Worm (Caenorhabditis elegans): ENCODE data around the gene W02B8.1.

W02B8.1 gene

DNA sequence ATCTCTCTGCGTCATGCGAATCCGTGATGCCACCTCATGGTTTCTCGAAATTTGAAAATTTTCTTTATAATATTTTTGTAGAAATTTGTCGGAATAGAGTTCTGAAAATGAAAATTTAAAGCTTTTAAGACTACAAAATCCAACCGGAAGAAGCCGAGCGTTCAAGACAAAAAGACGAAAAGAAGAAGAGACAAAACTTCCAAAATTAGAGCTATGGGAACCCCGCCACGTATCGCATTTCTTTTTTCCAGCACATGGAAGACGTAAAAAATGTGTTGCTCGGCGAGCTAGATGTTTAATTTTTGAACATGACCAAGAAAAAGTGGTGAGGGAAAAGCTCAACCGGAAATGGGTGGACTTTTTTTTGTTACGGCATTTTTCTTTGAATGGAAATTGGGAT, at the start of gene W02B8.1:
Gene W02B8.1, minus strand, starts transcription at position 101 of the 400 bp plus-strand sequence.
- TF ChIP-seq nhr-12 (tag; optimal IDR thresholded peaks at IDR 0.05) (no peak), elt-3 (tag; optimal IDR thresholded peaks at IDR 0.05) (no peak), elt-1 (tag; optimal IDR thresholded peaks at IDR 0.05) (no peak), blmp-1 (tag; optimal IDR thresholded peaks at IDR 0.05; ENCODE audit: insufficient read depth) (no peak), dmd-4 (tag; optimal IDR thresholded peaks at IDR 0.05) (no peak), nhr-23 (tag; optimal IDR thresholded peaks at IDR 0.05) (no peak), fos-1 (tag; optimal IDR thresholded peaks at IDR 0.05) (no peak), zag-1 (tag; optimal IDR thresholded peaks at IDR 0.05) (no peak), gmeb-1 (tag; optimal IDR thresholded peaks at IDR 0.05) (no peak), ceh-82 (tag; optimal IDR thresholded peaks at IDR 0.05) (no peak), nhr-237 (tag; optimal IDR thresholded peaks at IDR 0.05) (no peak), sma-3 (GFP tag; optimal IDR thresholded peaks at IDR 0.05) (no peak)

DNA sequence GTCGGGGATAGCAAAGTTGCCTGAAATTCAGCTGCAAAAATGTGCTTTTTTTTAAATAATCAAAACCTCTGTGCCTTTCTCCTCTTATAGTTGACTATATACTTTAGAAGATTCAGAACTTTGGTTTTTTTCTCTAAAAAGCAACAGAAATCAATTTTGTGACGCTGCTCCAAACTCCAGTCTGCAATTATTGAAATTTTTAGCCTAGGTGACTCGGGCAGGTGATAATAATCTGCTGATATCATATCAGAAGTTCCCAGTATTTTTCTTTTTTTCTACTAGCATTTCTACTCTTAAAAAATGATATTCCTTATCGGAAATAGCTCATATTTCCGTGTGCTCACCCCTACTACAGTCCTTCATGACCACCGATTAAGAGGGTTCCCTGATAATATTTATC, 47.4 kb upstream of the W02B8.1 start, which contains the start of gene sre-44:
Gene sre-44, plus strand, starts transcription at position 301 of the 400 bp plus-strand sequence.
- no peak for TF ChIP-seq Y55F3AM.14 (GFP tag; optimal IDR thresholded peaks at IDR 0.05)

DNA sequence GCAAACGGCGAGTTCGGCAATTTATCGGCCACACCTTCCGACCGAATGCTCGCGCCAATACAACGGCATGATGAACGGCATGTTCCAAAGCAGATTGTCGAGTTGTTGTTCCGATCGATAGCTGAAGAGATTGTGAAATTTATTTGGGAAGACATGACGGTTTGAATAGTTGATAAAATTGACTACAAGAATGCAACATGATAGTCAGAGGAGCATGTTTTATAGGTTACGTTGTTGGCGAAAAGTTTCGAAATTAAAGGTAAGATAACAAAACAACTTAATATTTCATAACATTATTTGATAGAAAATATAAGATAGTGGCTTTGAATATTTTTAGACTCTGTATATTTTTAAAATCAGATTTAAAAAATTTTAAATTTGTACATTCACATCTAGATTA, 43.6 kb upstream of the W02B8.1 start:
- no peak for TF ChIP-seq lin-11 (tag; optimal IDR thresholded peaks at IDR 0.05)
- TF ChIP-seq fos-1 (tag; optimal IDR thresholded peaks at IDR 0.05), result peak; percentile 3

- TF ChIP-seq nhr-77 (tag; optimal IDR thresholded peaks at IDR 0.05), result no peak
- no peak for TF ChIP-seq peb-1 (tag; optimal IDR thresholded peaks at IDR 0.05)
Measured at ce11 chrII:13939531-13939930, 37.6 kb upstream of the W02B8.1 start, which contains the start of gene W07G1.1. Gene W07G1.1, minus strand, starts transcription at chrII:13939631.

ce11 chrII:13938290-13938689, 36.4 kb upstream of the W02B8.1 start:
- TF ChIP-seq unc-39 (tag; optimal IDR thresholded peaks at IDR 0.05), result no peak
- TF ChIP-seq ztf-11 (tag; optimal IDR thresholded peaks at IDR 0.05), result no peak
- TF ChIP-seq sma-3 (GFP tag; optimal IDR thresholded peaks at IDR 0.05), result no peak
- no peak for TF ChIP-seq mab-5 (tag; optimal IDR thresholded peaks at IDR 0.05)
- TF ChIP-seq R02D3.7 (tag; optimal IDR thresholded peaks at IDR 0.05), result no peak
- TF ChIP-seq alr-1 (tag; optimal IDR thresholded peaks at IDR 0.05), result no peak
- no peak for TF ChIP-seq Y55F3AM.14 (GFP tag; optimal IDR thresholded peaks at IDR 0.05)
- no peak for TF ChIP-seq mbf-1 (tag; optimal IDR thresholded peaks at IDR 0.05)

- no peak for TF ChIP-seq gmeb-1 (tag; optimal IDR thresholded peaks at IDR 0.05)
- TF ChIP-seq mbf-1 (tag; optimal IDR thresholded peaks at IDR 0.05), result no peak
- TF ChIP-seq ZK546.5 (tag; optimal IDR thresholded peaks at IDR 0.05), result no peak
- no peak for TF ChIP-seq R02D3.7 (tag; optimal IDR thresholded peaks at IDR 0.05)
- TF ChIP-seq sem-4 (tag; optimal IDR thresholded peaks at IDR 0.05), result no peak
- TF ChIP-seq lin-39 (tag; optimal IDR thresholded peaks at IDR 0.05), result no peak
- TF ChIP-seq lin-13 (GFP tag; optimal IDR thresholded peaks at IDR 0.05), result no peak
Measured at ce11 chrII:13935907-13936306, 34.0 kb upstream of the W02B8.1 start.

DNA sequence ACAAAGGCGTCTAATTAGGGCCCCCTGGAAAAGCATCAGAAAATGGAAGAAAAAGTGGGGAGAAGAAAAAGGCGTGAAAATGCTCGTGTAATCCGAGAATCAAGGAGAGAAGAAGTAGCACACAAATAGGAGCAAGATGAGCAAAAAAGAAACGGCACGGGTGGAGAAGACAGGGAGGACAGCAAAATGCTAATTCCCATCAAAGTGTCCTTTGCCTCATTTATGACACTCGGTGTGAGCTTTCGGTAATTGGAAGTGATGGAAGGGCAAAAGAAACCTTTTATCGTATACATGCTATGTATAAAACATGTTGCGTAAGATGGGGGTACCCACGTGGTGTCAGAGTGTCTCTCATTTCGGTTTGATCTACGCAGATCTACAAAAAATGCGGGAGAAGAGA, 31.6 kb upstream of the W02B8.1 start:
- TF ChIP-seq ama-1 (optimal IDR thresholded peaks at IDR 0.05) (no peak), unc-62 (GFP tag; optimal IDR thresholded peaks at IDR 0.05) (no peak), mdl-1 (tag; optimal IDR thresholded peaks at IDR 0.05) (no peak), unc-55 (GFP tag; optimal IDR thresholded peaks at IDR 0.05) (no peak), ztf-4 (tag; optimal IDR thresholded peaks at IDR 0.05) (no peak), elt-3 (tag; optimal IDR thresholded peaks at IDR 0.05) (no peak), ztf-1 (GFP tag; conservative IDR thresholded peaks at IDR 0.05) (no peak), nhr-11 (tag; optimal IDR thresholded peaks at IDR 0.05) (no peak), lin-11 (tag; optimal IDR thresholded peaks at IDR 0.05) (no peak), nhr-21 (tag; optimal IDR thresholded peaks at IDR 0.05) (no peak), nhr-77 (tag; optimal IDR thresholded peaks at IDR 0.05) (no peak)
